Fruit fly (Drosophila melanogaster): ENCODE data around the gene CG14052.

Gene CG14052

dm6 chrX:2223454-2223853, at the start of gene CG14052:
Gene CG14052, plus strand, starts transcription at chrX:2223754.
- no peak for TF ChIP-seq CG17801 (GFP tag; optimal IDR thresholded peaks at IDR 0.05; ENCODE audit: partially characterized antibody)

- TF ChIP-seq CG17801 (GFP tag; optimal IDR thresholded peaks at IDR 0.05; ENCODE audit: partially characterized antibody) = no peak
Observed at dm6 chrX:2175265-2175795, 48.2 kb upstream of the CG14052 start, which contains the start of gene Cyp4d14. Gene Cyp4d14, minus strand, starts transcription at chrX:2175315.

dm6 chrX:2175956-2176469, 47.5 kb upstream of the CG14052 start, which contains the start of gene Cyp4d2:
Gene Cyp4d2, plus strand, starts transcription at chrX:2176006.
- no peak for TF ChIP-seq CG17801 (GFP tag; optimal IDR thresholded peaks at IDR 0.05; ENCODE audit: partially characterized antibody)

- peak; percentile 31 for TF ChIP-seq CG17801 (GFP tag; optimal IDR thresholded peaks at IDR 0.05; ENCODE audit: partially characterized antibody)
Observed at dm6 chrX:2178802-2179201, 44.8 kb upstream of the CG14052 start, which contains the start of gene Cyp4ae1. Gene Cyp4ae1, plus strand, starts transcription at chrX:2179007.

- no peak for TF ChIP-seq CG17801 (GFP tag; optimal IDR thresholded peaks at IDR 0.05; ENCODE audit: partially characterized antibody)
Observed at dm6 chrX:2180750-2181261, 42.7 kb upstream of the CG14052 start, which contains the start of gene pn. Gene pn, plus strand, starts transcription at chrX:2181211.

dm6 chrX:2184563-2184962, 39.0 kb upstream of the CG14052 start, which contains the start of the genes Nmd3 and CG17776:
Gene Nmd3, minus strand, starts transcription at chrX:2184668.
Gene CG17776, plus strand, starts transcription at chrX:2184725.
- peak; percentile 52 for TF ChIP-seq CG17801 (GFP tag; optimal IDR thresholded peaks at IDR 0.05; ENCODE audit: partially characterized antibody)

dm6 chrX:2186555-2186954, 37.0 kb upstream of the CG14052 start, which contains the start of gene CG17777:
Gene CG17777, plus strand, starts transcription at chrX:2186855.
- no peak for TF ChIP-seq CG17801 (GFP tag; optimal IDR thresholded peaks at IDR 0.05; ENCODE audit: partially characterized antibody)

- no peak for TF ChIP-seq CG17801 (GFP tag; optimal IDR thresholded peaks at IDR 0.05; ENCODE audit: partially characterized antibody)
Observed at dm6 chrX:2187520-2187919, 36.0 kb upstream of the CG14052 start, which contains the start of gene CG3457. Gene CG3457, plus strand, starts transcription at chrX:2187820.

dm6 chrX:2188888-2189287, 34.7 kb upstream of the CG14052 start, which contains the start of gene Mct1:
Gene Mct1, plus strand, starts transcription at chrX:2189188.
- TF ChIP-seq CG17801 (GFP tag; optimal IDR thresholded peaks at IDR 0.05; ENCODE audit: partially characterized antibody) = no peak

- TF ChIP-seq CG17801 (GFP tag; optimal IDR thresholded peaks at IDR 0.05; ENCODE audit: partially characterized antibody) = no peak
Observed at dm6 chrX:2191896-2192295, 31.7 kb upstream of the CG14052 start.

dm6 chrX:2193158-2193557, 30.4 kb upstream of the CG14052 start:
- TF ChIP-seq CG17801 (GFP tag; optimal IDR thresholded peaks at IDR 0.05; ENCODE audit: partially characterized antibody) = no peak

- no peak for TF ChIP-seq CG17801 (GFP tag; optimal IDR thresholded peaks at IDR 0.05; ENCODE audit: partially characterized antibody)
Observed at dm6 chrX:2193809-2194207, 29.7 kb upstream of the CG14052 start, which contains the start of gene CG14053. Gene CG14053, minus strand, starts transcription at chrX:2193909.

dm6 chrX:2194208-2195094, 29.1 kb upstream of the CG14052 start:
- TF ChIP-seq CG17801 (GFP tag; optimal IDR thresholded peaks at IDR 0.05; ENCODE audit: partially characterized antibody) = peak; percentile 24

- peak; percentile 87 for TF ChIP-seq CG17801 (GFP tag; optimal IDR thresholded peaks at IDR 0.05; ENCODE audit: partially characterized antibody)
Observed at dm6 chrX:2196086-2196732, 27.3 kb upstream of the CG14052 start.
